Worm (Caenorhabditis elegans) whole organism, L3 larva: ENCODE data around the gene aakg-3.

Source experiments
- R02D3.7 ChIP-seq: fragments of 150-350 bp; optimal IDR thresholded peaks from 2 replicates; lab custom pipeline; 2014; ENCODE audit warnings: missing biosample characterization, missing genetic modification characterization
- aly-2 ChIP-seq: fragments of 150-350 bp; optimal IDR thresholded peaks from 2 replicates; lab custom pipeline; 2014; ENCODE audit warnings: missing biosample characterization, missing genetic modification characterization
- ama-1 ChIP-seq: fragments of 150-350 bp; optimal IDR thresholded peaks from 2 replicates; lab custom pipeline; 2018
- ceh-28 ChIP-seq: fragments of 150-350 bp; optimal IDR thresholded peaks from 2 replicates; lab custom pipeline; 2014; ENCODE audit warnings: missing biosample characterization, missing genetic modification reagents, missing genetic modification characterization
- ceh-82 ChIP-seq: fragments of 150-350 bp; optimal IDR thresholded peaks from 2 replicates; lab custom pipeline; 2014; ENCODE audit warnings: missing biosample characterization, missing genetic modification characterization
- egl-27 ChIP-seq: sonication (generic microtip); optimal IDR thresholded peaks from 4 replicates; lab custom pipeline; 2017; ENCODE audit warnings: missing biosample characterization, missing genetic modification reagents, missing genetic modification characterization
- egl-5 ChIP-seq: fragments of 150-350 bp; optimal IDR thresholded peaks from 2 replicates; lab custom pipeline; 2017; ENCODE audit warnings: missing biosample characterization, missing genetic modification reagents, missing genetic modification characterization, inconsistent platforms
- elt-1 ChIP-seq: fragments of 150-350 bp; optimal IDR thresholded peaks from 2 replicates; lab custom pipeline; 2014; ENCODE audit warnings: missing biosample characterization, missing genetic modification characterization
- elt-2 ChIP-seq: sonication (generic microtip); optimal IDR thresholded peaks from 2 replicates; lab custom pipeline; 2016; ENCODE audit warnings: missing genetic modification reagents, mild to moderate bottlenecking, missing genetic modification characterization, missing compliant biosample characterization
- eor-1 ChIP-seq, 2 experiments: fragments of 150-350 bp; optimal IDR thresholded peaks; 2 replicates each; lab custom pipeline; 2014 to 2018; ENCODE audit warnings: missing biosample characterization in 2 of 2, missing genetic modification characterization in 2 of 2
- fkh-10 ChIP-seq: sonication (generic microtip); optimal IDR thresholded peaks from 2 replicates; lab custom pipeline; 2017; ENCODE audit warnings: missing biosample characterization, missing genetic modification reagents, missing genetic modification characterization
- hmg-11 ChIP-seq: sonication (generic microtip); optimal IDR thresholded peaks from 2 replicates; lab custom pipeline; 2016; ENCODE audit warnings: missing genetic modification characterization, missing compliant biosample characterization
- jun-1 ChIP-seq: fragments of 150-350 bp; optimal IDR thresholded peaks from 2 replicates; lab custom pipeline; 2014; ENCODE audit warnings: missing biosample characterization, missing genetic modification reagents, missing genetic modification characterization
- lin-15B ChIP-seq: fragments of 150-350 bp; optimal IDR thresholded peaks from 2 replicates; lab custom pipeline; 2014; ENCODE audit warnings: missing biosample characterization, missing genetic modification characterization
- lin-39 ChIP-seq: fragments of 150-350 bp; optimal IDR thresholded peaks from 2 replicates; lab custom pipeline; 2018; ENCODE audit warnings: missing biosample characterization, missing genetic modification reagents, missing genetic modification characterization
- mdl-1 ChIP-seq: fragments of 150-350 bp; optimal IDR thresholded peaks from 2 replicates; lab custom pipeline; 2014; ENCODE audit warnings: missing biosample characterization, missing genetic modification characterization
- mml-1 ChIP-seq: fragments of 150-350 bp; sonication (generic microtip); optimal IDR thresholded peaks from 3 replicates; lab custom pipeline; 2014; ENCODE audit warnings: missing biosample characterization, missing genetic modification characterization
- nfya-1 ChIP-seq: sonication (generic microtip); optimal IDR thresholded peaks from 2 replicates; lab custom pipeline; 2017; ENCODE audit warnings: missing genetic modification characterization, mild to moderate bottlenecking, missing compliant biosample characterization, antibody characterized with exemption, moderate library complexity; ENCODE audit not compliant: insufficient read depth
- nhr-11 ChIP-seq: fragments of 150-350 bp; optimal IDR thresholded peaks from 2 replicates; lab custom pipeline; 2014; ENCODE audit warnings: missing biosample characterization, missing genetic modification characterization
- nhr-23 ChIP-seq: fragments of 150-350 bp; optimal IDR thresholded peaks from 2 replicates; lab custom pipeline; 2014; ENCODE audit warnings: missing biosample characterization, missing genetic modification reagents, missing genetic modification characterization
- nhr-237 ChIP-seq: fragments of 150-350 bp; optimal IDR thresholded peaks from 2 replicates; lab custom pipeline; 2014; ENCODE audit warnings: missing biosample characterization, missing genetic modification characterization
- nhr-25 ChIP-seq: sonication (generic microtip); optimal IDR thresholded peaks from 2 replicates; lab custom pipeline; 2017; ENCODE audit warnings: missing biosample characterization, missing genetic modification characterization
- nhr-28 ChIP-seq: fragments of 150-350 bp; optimal IDR thresholded peaks from 2 replicates; lab custom pipeline; 2014; ENCODE audit warnings: missing biosample characterization, missing genetic modification characterization
- nhr-43 ChIP-seq: sonication (generic microtip); optimal IDR thresholded peaks from 2 replicates; lab custom pipeline; 2016; ENCODE audit warnings: mild to moderate bottlenecking, missing genetic modification characterization, missing compliant biosample characterization; ENCODE audit not compliant: poor library complexity, severe bottlenecking
- nhr-77 ChIP-seq: fragments of 150-350 bp; optimal IDR thresholded peaks from 2 replicates; lab custom pipeline; 2014; ENCODE audit warnings: missing biosample characterization, missing genetic modification characterization
- pha-4 ChIP-seq: fragments of 150-350 bp; optimal IDR thresholded peaks from 2 replicates; lab custom pipeline; 2014; ENCODE audit warnings: missing biosample characterization, missing genetic modification reagents, missing genetic modification characterization
- pqm-1 ChIP-seq: fragments of 150-350 bp; optimal IDR thresholded peaks from 2 replicates; lab custom pipeline; 2017; ENCODE audit warnings: missing biosample characterization, missing genetic modification characterization, inconsistent platforms
- skn-1 ChIP-seq: fragments of 150-350 bp; optimal IDR thresholded peaks from 2 replicates; lab custom pipeline; 2014; ENCODE audit warnings: missing biosample characterization, missing genetic modification characterization
- tbx-2 ChIP-seq: sonication (generic microtip); optimal IDR thresholded peaks from 2 replicates; lab custom pipeline; 2016; ENCODE audit warnings: mild to moderate bottlenecking, missing genetic modification characterization, missing compliant biosample characterization
- unc-39 ChIP-seq: sonication (generic microtip); optimal IDR thresholded peaks from 4 replicates; lab custom pipeline; 2017; ENCODE audit warnings: missing biosample characterization, missing genetic modification characterization
- unc-62 ChIP-seq: fragments of 150-350 bp; sonication (generic microtip); optimal IDR thresholded peaks from 4 replicates; lab custom pipeline; 2014; ENCODE audit warnings: missing biosample characterization, missing genetic modification reagents, missing genetic modification characterization
- zag-1 ChIP-seq: fragments of 150-350 bp; optimal IDR thresholded peaks from 2 replicates; lab custom pipeline; 2014; ENCODE audit warnings: missing biosample characterization, missing genetic modification characterization
- ztf-4 ChIP-seq: fragments of 150-350 bp; optimal IDR thresholded peaks from 2 replicates; lab custom pipeline; 2014; ENCODE audit warnings: missing biosample characterization, missing genetic modification characterization

Gene aakg-3

ce11 chrX:2972272-2973042 lies 3.8 kb upstream of the aakg-3 start:
- peak; percentile 66 for TF ChIP-seq ama-1 (lab: Kevin White, UChicago)
- peak; percentile 60 for TF ChIP-seq pha-4 (tag; lab: Kevin White, UChicago)
- peak; percentile 15 for TF ChIP-seq hmg-11 (tag; lab: Kevin White, UChicago)
- TF ChIP-seq mdl-1 (tag; lab: Kevin White, UChicago) = no peak
- no peak for TF ChIP-seq aly-2
- TF ChIP-seq egl-5 (tag; lab: Kevin White, UChicago) = peak; percentile 54
- TF ChIP-seq jun-1 (tag; lab: Kevin White, UChicago) = peak; percentile 56
- TF ChIP-seq nhr-23 (tag; lab: Kevin White, UChicago) = peak; percentile 18
- peak; percentile 63 for TF ChIP-seq elt-2 (tag; lab: Kevin White, UChicago)
- TF ChIP-seq zag-1 (tag; lab: Kevin White, UChicago) = no peak
- peak; percentile 67 for TF ChIP-seq nhr-25

- TF ChIP-seq nhr-43 (tag; lab: Kevin White, UChicago) (no peak), nhr-25 (no peak), elt-2 (tag; lab: Kevin White, UChicago) (no peak), pha-4 (tag; lab: Kevin White, UChicago) (no peak), nhr-28 (tag; lab: Kevin White, UChicago) (no peak)
Measured at ce11 chrX:2975421-2975820, 827 bp upstream of the aakg-3 start.

- no peak for TF ChIP-seq unc-39 (tag; lab: Kevin White, UChicago)
- no peak for TF ChIP-seq nhr-43 (tag; lab: Kevin White, UChicago)
- TF ChIP-seq lin-15B (tag; lab: Kevin White, UChicago) = no peak
- TF ChIP-seq nhr-237 = no peak
- no peak for TF ChIP-seq ztf-4 (tag; lab: Kevin White, UChicago)
- no peak for TF ChIP-seq aly-2
- TF ChIP-seq eor-1 (tag; optimal IDR thresholded peaks at IDR 0.05; lab: Kevin White, UChicago) = no peak
- no peak for TF ChIP-seq ceh-28 (tag; lab: Kevin White, UChicago)
- TF ChIP-seq fkh-10 (GFP tag; lab: Kevin White, UChicago) = no peak
- no peak for TF ChIP-seq ama-1 (lab: Kevin White, UChicago)
- TF ChIP-seq R02D3.7 (tag; lab: Kevin White, UChicago) = no peak
Measured at ce11 chrX:2978100-2978499, 1.9 kb downstream of the aakg-3 start.

ce11 chrX:2981715-2982114 lies 5.5 kb downstream of the aakg-3 start, which contains the start of gene nspg-5:
Gene nspg-5 (plus strand): TSS chrX:2982015.
- TF ChIP-seq nhr-11 (tag; lab: Kevin White, UChicago) (no peak), pha-4 (tag; lab: Kevin White, UChicago) (peak; percentile 28)

DNA sequence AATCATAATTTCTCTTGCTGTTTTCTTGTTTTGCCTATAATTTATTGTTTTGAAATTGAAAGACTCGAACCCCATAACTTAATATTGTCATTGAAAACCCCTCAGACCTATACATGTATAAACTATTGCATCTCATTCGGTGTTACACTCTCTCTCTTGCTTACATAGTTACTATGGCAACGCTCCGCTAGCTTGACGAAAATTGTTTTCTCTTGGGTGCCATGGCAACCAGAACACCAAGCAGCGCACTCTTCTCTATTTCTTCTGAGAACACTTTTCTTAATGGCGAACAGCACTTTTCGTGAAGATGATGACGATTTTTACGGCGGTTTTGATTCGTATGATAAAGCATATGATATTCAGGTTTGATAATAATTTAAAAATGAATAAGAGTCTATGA lies 7.7 kb downstream of the aakg-3 start, which contains the start of gene osm-5:
Gene osm-5 (plus strand): TSS at position 268 of the 400 bp plus-strand sequence.
- no peak for TF ChIP-seq lin-39

- TF ChIP-seq elt-2 (tag; lab: Kevin White, UChicago) = no peak
Measured at ce11 chrX:2990145-2990544, 13.9 kb downstream of the aakg-3 start.

ce11 chrX:2996318-2996717 lies 20.1 kb downstream of the aakg-3 start:
- TF ChIP-seq mml-1 (no peak), ceh-28 (tag; lab: Kevin White, UChicago) (peak; percentile 84), elt-1 (tag; lab: Kevin White, UChicago) (no peak), nhr-43 (tag; lab: Kevin White, UChicago) (peak; percentile 49)
- TF ChIP-seq, all 47 proteins: peak for 2

DNA sequence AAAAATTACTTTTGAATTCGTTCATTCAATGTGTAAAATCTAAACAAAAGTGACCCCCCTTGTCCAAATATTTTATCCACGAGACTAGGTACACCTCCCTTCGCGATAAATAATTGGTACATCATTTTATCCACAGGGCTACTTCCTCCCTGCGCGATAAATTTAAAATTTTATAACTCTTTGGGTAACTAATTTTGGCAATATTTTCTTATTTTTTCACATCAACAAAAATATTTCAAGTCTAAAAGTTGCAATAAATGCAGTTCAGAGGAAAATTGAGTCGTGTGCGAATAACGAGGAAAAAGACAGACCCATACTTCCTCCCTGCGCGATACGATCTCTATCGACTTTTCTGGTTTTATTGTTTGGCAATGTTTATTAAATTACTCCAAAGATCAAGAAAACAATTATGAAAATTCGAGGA lies 20.7 kb downstream of the aakg-3 start:
- TF ChIP-seq nhr-237 = peak; percentile 80
- TF ChIP-seq mml-1 = no peak
- TF ChIP-seq pqm-1 = peak; percentile 94
- peak in 1 of 2 experiments; percentile 88 for TF ChIP-seq eor-1 (tag; optimal IDR thresholded peaks at IDR 0.05; lab: Kevin White, UChicago)
- TF ChIP-seq nhr-28 (tag; lab: Kevin White, UChicago) = peak; percentile 97
- TF ChIP-seq elt-2 (tag; lab: Kevin White, UChicago) = peak; percentile 83
- TF ChIP-seq aly-2 = peak; percentile 100
- TF ChIP-seq nfya-1 (tag; lab: Kevin White, UChicago) = peak; percentile 97
- TF ChIP-seq nhr-77 (tag; lab: Kevin White, UChicago) = peak; percentile 99
- TF ChIP-seq R02D3.7 (tag; lab: Kevin White, UChicago) = peak; percentile 94
- TF ChIP-seq egl-27 = peak; percentile 93
- TF ChIP-seq lin-15B (tag; lab: Kevin White, UChicago) = peak; percentile 51
- TF ChIP-seq tbx-2 (tag; lab: Kevin White, UChicago) = peak; percentile 99
- TF ChIP-seq zag-1 (tag; lab: Kevin White, UChicago) = peak; percentile 95
- peak; percentile 97 for TF ChIP-seq nhr-11 (tag; lab: Kevin White, UChicago)
- TF ChIP-seq jun-1 (tag; lab: Kevin White, UChicago) = peak; percentile 100
- peak; percentile 99 for TF ChIP-seq egl-5 (tag; lab: Kevin White, UChicago)
- TF ChIP-seq nhr-25 = peak; percentile 94
- TF ChIP-seq unc-62 (GFP tag; lab: Kevin White, UChicago) = peak; percentile 97
- no peak for TF ChIP-seq ama-1 (lab: Kevin White, UChicago)
- TF ChIP-seq ceh-82 (tag; lab: Kevin White, UChicago) = peak; percentile 100
- TF ChIP-seq unc-39 (tag; lab: Kevin White, UChicago) = no peak
- peak; percentile 99 for TF ChIP-seq skn-1 (tag; lab: Kevin White, UChicago)
- peak; percentile 99 for TF ChIP-seq ceh-28 (tag; lab: Kevin White, UChicago)
